Worm (Caenorhabditis elegans) whole organism, late embryonic: ENCODE results near the gene F23F1.10.

Experiments
- K09A11.1 ChIP-seq: sonication (generic microtip); optimal IDR thresholded peaks from 2 replicates; lab custom pipeline; 2017; ENCODE audit warnings: antibody characterized with exemption, mild to moderate bottlenecking, missing genetic modification characterization, missing compliant biosample characterization; ENCODE audit not compliant: insufficient read depth
- ceh-14 ChIP-seq: sonication (generic microtip); optimal IDR thresholded peaks from 2 replicates; lab custom pipeline; 2016; ENCODE audit warnings: missing genotype, missing genetic modification characterization, missing compliant biosample characterization
- ceh-19 ChIP-seq: fragments of 200-800 bp; sonication (Bioruptor generic); optimal IDR thresholded peaks from 2 replicates; lab custom pipeline; 2018; ENCODE audit warnings: mild to moderate bottlenecking, missing genetic modification characterization, missing compliant biosample characterization
- ceh-2 ChIP-seq: sonication (generic microtip); optimal IDR thresholded peaks from 2 replicates; lab custom pipeline; 2016; ENCODE audit warnings: missing genotype, missing genetic modification characterization, missing compliant biosample characterization
- ceh-24 ChIP-seq: sonication (generic microtip); optimal IDR thresholded peaks from 2 replicates; lab custom pipeline; 2016; ENCODE audit warnings: mild to moderate bottlenecking, missing genetic modification characterization, missing compliant biosample characterization
- ceh-48 ChIP-seq: sonication (generic microtip); optimal IDR thresholded peaks from 2 replicates; lab custom pipeline; 2016; ENCODE audit warnings: missing genetic modification characterization, inconsistent platforms, missing compliant biosample characterization
- che-1 ChIP-seq: sonication (generic microtip); optimal IDR thresholded peaks from 2 replicates; lab custom pipeline; 2016; ENCODE audit warnings: mild to moderate bottlenecking, missing genetic modification characterization, missing compliant biosample characterization
- elt-2 ChIP-seq: sonication (generic microtip); optimal IDR thresholded peaks from 2 replicates; lab custom pipeline; 2016; ENCODE audit warnings: missing genetic modification reagents, missing genetic modification characterization, missing compliant biosample characterization
- ets-4 ChIP-seq: sonication (generic microtip); optimal IDR thresholded peaks from 2 replicates; lab custom pipeline; 2016; ENCODE audit warnings: missing genetic modification characterization, missing compliant biosample characterization
- fkh-10 ChIP-seq: fragments of 150-350 bp; optimal IDR thresholded peaks from 2 replicates; lab custom pipeline; 2014; ENCODE audit warnings: missing biosample characterization, missing genetic modification reagents, missing genetic modification characterization
- fkh-6 ChIP-seq: sonication (generic microtip); optimal IDR thresholded peaks from 2 replicates; lab custom pipeline; 2016; ENCODE audit warnings: missing genetic modification characterization, missing compliant biosample characterization
- gmeb-2 ChIP-seq: sonication (generic microtip); optimal IDR thresholded peaks from 2 replicates; lab custom pipeline; 2016; ENCODE audit warnings: missing genetic modification characterization, inconsistent platforms, missing compliant biosample characterization
- hlh-13 ChIP-seq: fragments of 200-800 bp; sonication (Bioruptor generic); optimal IDR thresholded peaks from 2 replicates; lab custom pipeline; 2018; ENCODE audit warnings: mild to moderate bottlenecking, missing genetic modification characterization, missing compliant biosample characterization
- hlh-30 ChIP-seq: sonication (generic microtip); optimal IDR thresholded peaks from 2 replicates; lab custom pipeline; 2017; ENCODE audit warnings: antibody characterized with exemption, missing genetic modification characterization, missing compliant biosample characterization; ENCODE audit not compliant: insufficient read depth
- madf-2 ChIP-seq: sonication (generic microtip); optimal IDR thresholded peaks from 2 replicates; lab custom pipeline; 2017; ENCODE audit warnings: missing genetic modification characterization, missing compliant biosample characterization
- mec-3 ChIP-seq: sonication (generic microtip); optimal IDR thresholded peaks from 2 replicates; lab custom pipeline; 2016; ENCODE audit warnings: borderline replicate concordance, missing genetic modification characterization, missing compliant biosample characterization
- nfya-1 ChIP-seq: sonication (generic microtip); optimal IDR thresholded peaks from 2 replicates; lab custom pipeline; 2017; ENCODE audit warnings: missing genetic modification characterization, mild to moderate bottlenecking, missing compliant biosample characterization, antibody characterized with exemption, moderate library complexity
- npax-4 ChIP-seq: sonication (generic microtip); optimal IDR thresholded peaks from 2 replicates; lab custom pipeline; 2016; ENCODE audit warnings: missing genetic modification characterization, missing compliant biosample characterization
- odd-2 ChIP-seq: sonication (generic microtip); optimal IDR thresholded peaks from 2 replicates; lab custom pipeline; 2017; ENCODE audit warnings: antibody characterized with exemption, mild to moderate bottlenecking, missing genetic modification characterization, missing compliant biosample characterization
- pag-3 ChIP-seq: sonication (generic microtip); optimal IDR thresholded peaks from 2 replicates; lab custom pipeline; 2016; ENCODE audit warnings: missing compliant biosample characterization, missing genetic modification characterization, borderline replicate concordance
- pha-4 ChIP-seq: fragments of 150-350 bp; optimal IDR thresholded peaks from 2 replicates; lab custom pipeline; 2018; ENCODE audit warnings: missing biosample characterization, missing genetic modification reagents, missing genetic modification characterization
- pqm-1 ChIP-seq: sonication (generic microtip); optimal IDR thresholded peaks from 2 replicates; lab custom pipeline; 2016; ENCODE audit warnings: missing genetic modification characterization, missing compliant biosample characterization
- rnt-1 ChIP-seq: sonication (generic microtip); optimal IDR thresholded peaks from 2 replicates; lab custom pipeline; 2016; ENCODE audit warnings: missing genetic modification characterization, missing compliant biosample characterization
- sox-4 ChIP-seq: sonication (generic microtip); optimal IDR thresholded peaks from 2 replicates; lab custom pipeline; 2017; ENCODE audit warnings: mild to moderate bottlenecking, missing genetic modification characterization, inconsistent platforms, missing compliant biosample characterization
- unc-42 ChIP-seq: sonication (generic microtip); optimal IDR thresholded peaks from 2 replicates; lab custom pipeline; 2016; ENCODE audit warnings: missing genotype, missing genetic modification characterization, missing compliant biosample characterization
- unc-55 ChIP-seq: sonication (generic microtip); optimal IDR thresholded peaks from 2 replicates; lab custom pipeline; 2017; ENCODE audit warnings: missing biosample characterization, missing genetic modification reagents, missing genetic modification characterization
- unc-86 ChIP-seq: sonication (generic microtip); optimal IDR thresholded peaks from 2 replicates; lab custom pipeline; 2016; ENCODE audit warnings: missing genetic modification characterization, missing compliant biosample characterization

The F23F1.10 gene

ce11 chrII:66322-66721 is 24.5 kb upstream of the F23F1.10 start (continued):
- TF ChIP-seq ets-4 (peak; percentile 75), madf-2 (tag; lab: Kevin White, UChicago) (peak; percentile 46), ceh-24 (tag; lab: Kevin White, UChicago) (no peak), elt-2 (tag; lab: Kevin White, UChicago) (peak; percentile 39), nfya-1 (peak; percentile 48), ceh-14 (tag; lab: Kevin White, UChicago) (no peak), unc-42 (tag; lab: Kevin White, UChicago) (peak; percentile 13), mec-3 (tag; lab: Kevin White, UChicago) (peak; percentile 28)

ce11 chrII:65484-65883 is 23.7 kb upstream of the F23F1.10 start:
- TF ChIP-seq unc-42 (tag; lab: Kevin White, UChicago) (no peak), sox-4 (tag; lab: Kevin White, UChicago) (no peak), pha-4 (tag; lab: Kevin White, UChicago) (no peak), fkh-10 (no peak), odd-2 (tag; lab: Kevin White, UChicago) (no peak), npax-4 (tag; lab: Kevin White, UChicago) (no peak), unc-55 (GFP tag; lab: Kevin White, UChicago) (no peak), pag-3 (tag; lab: Kevin White, UChicago) (no peak), hlh-13 (GFP tag; lab: Kevin White, UChicago) (no peak), ceh-48 (no peak), mec-3 (tag; lab: Kevin White, UChicago) (no peak), ceh-14 (tag; lab: Kevin White, UChicago) (no peak)

- no peak for TF ChIP-seq unc-86
- TF ChIP-seq, all 69 proteins: peak for 0
Observed at ce11 chrII:61013-61412, 19.2 kb upstream of the F23F1.10 start, which contains the start of gene C23H3.2. TSS of gene C23H3.2 (plus strand) at chrII:61313.

- TF ChIP-seq pha-4 (tag; lab: Kevin White, UChicago) (no peak), rnt-1 (tag; lab: Kevin White, UChicago) (no peak), pqm-1 (tag; lab: Kevin White, UChicago) (no peak), sox-4 (tag; lab: Kevin White, UChicago) (no peak), odd-2 (tag; lab: Kevin White, UChicago) (no peak), fkh-6 (tag; lab: Kevin White, UChicago) (no peak), che-1 (no peak), unc-42 (tag; lab: Kevin White, UChicago) (no peak)
Observed at ce11 chrII:60049-60448, 18.3 kb upstream of the F23F1.10 start.

- TF ChIP-seq elt-2 (tag; lab: Kevin White, UChicago) = no peak
- TF ChIP-seq ceh-19 = no peak
- no peak for TF ChIP-seq unc-86
- no peak for TF ChIP-seq ceh-2
- no peak for TF ChIP-seq K09A11.1 (tag; lab: Kevin White, UChicago)
Observed at ce11 chrII:57873-58272, 16.1 kb upstream of the F23F1.10 start.

- TF ChIP-seq unc-42 (tag; lab: Kevin White, UChicago) (no peak), gmeb-2 (tag; lab: Kevin White, UChicago) (no peak)
Observed at ce11 chrII:57370-57769, 15.6 kb upstream of the F23F1.10 start, which contains the start of gene ascc-1. TSS of gene ascc-1 (plus strand) at chrII:57670.

- TF ChIP-seq ets-4 (no peak), hlh-30 (tag; lab: Kevin White, UChicago) (peak; percentile 25)
Observed at ce11 chrII:55204-55603, 13.4 kb upstream of the F23F1.10 start, which contains the start of gene tre-5. TSS of gene tre-5 (minus strand) at chrII:55304.
